Worm (Caenorhabditis elegans): ENCODE results near the gene sdha-1.

DNA sequence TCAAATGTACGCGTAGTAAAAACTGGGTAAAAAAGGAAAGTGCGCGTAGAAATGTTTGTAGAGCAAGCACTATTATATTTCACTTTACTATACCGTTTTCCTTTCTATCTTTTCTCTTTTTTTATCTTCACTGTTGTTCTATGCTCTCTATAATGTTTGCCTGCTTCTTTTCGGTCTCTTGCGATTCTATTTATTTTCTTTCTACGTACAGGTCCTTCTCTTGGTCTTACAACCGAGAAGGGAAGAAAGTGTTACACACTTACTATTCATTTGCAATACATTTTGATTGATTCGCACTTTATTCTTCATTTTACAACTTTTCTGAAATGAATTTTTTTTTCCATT lies 18.6 kb upstream of the sdha-1 start:
- TF ChIP-seq ceh-39 (tag; optimal IDR thresholded peaks at IDR 0.05) = no peak
- no peak for TF ChIP-seq unc-39 (tag; optimal IDR thresholded peaks at IDR 0.05)
- no peak for TF ChIP-seq snpc-4 (tag; optimal IDR thresholded peaks at IDR 0.05)
- TF ChIP-seq nhr-12 (tag; optimal IDR thresholded peaks at IDR 0.05) = no peak
- no peak for TF ChIP-seq lin-32 (GFP tag; optimal IDR thresholded peaks at IDR 0.05)

All from whole organism, mixed stage, embryonic.